Worm (Caenorhabditis elegans) whole organism, dauer: Measurements from ENCODE around the gene pfd-1.
"Not testable (repeated sequence)": the region's sequence is repeated elsewhere in the genome, so short reads cannot be mapped to it uniquely, and the experiment has no call there.

Experiments
- unc-62 ChIP-seq: sonication (generic microtip); optimal IDR thresholded peaks from 2 replicates; lab custom pipeline; 2017; ENCODE audit warnings: missing biosample characterization, missing genetic modification reagents, missing genetic modification characterization

pfd-1 gene

ce11 chrIV:11130774-11131173 lies 19.1 kb upstream of the pfd-1 start:
- no peak for TF ChIP-seq unc-62

ce11 chrIV:11131268-11131667 lies 18.6 kb upstream of the pfd-1 start, which contains the start of gene ard-1:
Gene ard-1, plus strand, starts transcription at chrIV:11131279.
- no peak for TF ChIP-seq unc-62

ce11 chrIV:11142314-11143227 lies 7.3 kb upstream of the pfd-1 start, which contains the start of gene skih-2:
Gene skih-2, minus strand, starts transcription at chrIV:11142364.
- TF ChIP-seq unc-62, result no peak

ce11 chrIV:11143228-11143444 lies 6.8 kb upstream of the pfd-1 start, which contains the start of gene F01G4.4:
Gene F01G4.4, plus strand, starts transcription at chrIV:11143345.
- TF ChIP-seq unc-62, result no peak

ce11 chrIV:11145929-11146339 lies 4.0 kb upstream of the pfd-1 start:
- no peak for TF ChIP-seq unc-62

- TF ChIP-seq unc-62, result no peak
Observed at ce11 chrIV:11146492-11146891, 3.4 kb upstream of the pfd-1 start.

- TF ChIP-seq unc-62, result no peak
Observed at ce11 chrIV:11146962-11147470, 2.9 kb upstream of the pfd-1 start, which contains the start of gene pigq-1. Gene pigq-1, minus strand, starts transcription at chrIV:11147247.

- no peak for TF ChIP-seq unc-62
Observed at ce11 chrIV:11148788-11149366, 1.0 kb upstream of the pfd-1 start.

ce11 chrIV:11150844-11151243 lies 931 bp downstream of the pfd-1 start, which contains the start of gene C08F8.2:
Gene C08F8.2, plus strand, starts transcription at chrIV:11150997.
- no peak for TF ChIP-seq unc-62

- TF ChIP-seq unc-62, result not testable (repeated sequence)
Observed at ce11 chrIV:11154425-11155114, 4.7 kb downstream of the pfd-1 start, which contains the start of gene C08F8.3. Gene C08F8.3, plus strand, starts transcription at chrIV:11155044.

ce11 chrIV:11156526-11156925 lies 6.6 kb downstream of the pfd-1 start:
- TF ChIP-seq unc-62, result no peak

- no peak for TF ChIP-seq unc-62
Observed at ce11 chrIV:11159886-11160285, 10.0 kb downstream of the pfd-1 start, which contains the start of gene mboa-4. Gene mboa-4, minus strand, starts transcription at chrIV:11159986.

ce11 chrIV:11160707-11161106 lies 10.8 kb downstream of the pfd-1 start, which contains the start of gene C08F8.15:
Gene C08F8.15, minus strand, starts transcription at chrIV:11160807.
- TF ChIP-seq unc-62, result no peak

- TF ChIP-seq unc-62, result no peak
Observed at ce11 chrIV:11162451-11162850, 12.5 kb downstream of the pfd-1 start, which contains the start of gene fbxb-9. Gene fbxb-9, minus strand, starts transcription at chrIV:11162551.

- TF ChIP-seq unc-62, result no peak
Observed at ce11 chrIV:11164831-11165230, 14.9 kb downstream of the pfd-1 start, which contains the start of gene C08F8.6. Gene C08F8.6, minus strand, starts transcription at chrIV:11164931.

- TF ChIP-seq unc-62, result no peak
Observed at ce11 chrIV:11169652-11170051, 19.7 kb downstream of the pfd-1 start, which contains the start of gene nhr-67. Gene nhr-67, plus strand, starts transcription at chrIV:11169748.

ce11 chrIV:11174772-11175171 lies 24.9 kb downstream of the pfd-1 start:
- TF ChIP-seq unc-62, result no peak
